Worm (Caenorhabditis elegans) whole organism, L4 larva: ENCODE data around the gene tomm-20.

Experiments used
- F26F4.8 ChIP-seq: fragments of 200-800 bp; sonication (Bioruptor generic); conservative IDR thresholded peaks from 2 replicates; pipeline ENCODE4 v1.3.6; 2022; ENCODE audit warnings: missing genetic modification characterization, missing compliant biosample characterization
- Y105C5A.15 ChIP-seq: fragments of 200-800 bp; sonication (Bioruptor generic); IDR thresholded peaks from 2 replicates; pipeline ENCODE4 v1.3.6; 2022; ENCODE audit warnings: missing genetic modification characterization, missing compliant biosample characterization
- Y48G9A.11 ChIP-seq: fragments of 200-800 bp; sonication (Bioruptor generic); IDR thresholded peaks from 2 replicates; pipeline ENCODE4 v1.3.6; 2022; ENCODE audit warnings: missing genetic modification reagents, missing genetic modification characterization, missing compliant biosample characterization
- ZK337.2 ChIP-seq: fragments of 200-800 bp; sonication (Bioruptor generic); IDR thresholded peaks from 2 replicates; pipeline ENCODE4 v1.3.6; 2022; ENCODE audit warnings: missing genetic modification reagents, missing genetic modification characterization, missing compliant biosample characterization
- aha-1 ChIP-seq: fragments of 150-350 bp; peaks from one replicate; lab custom pipeline; 2014; ENCODE audit warnings: missing biosample characterization, missing genetic modification characterization
- aly-2 ChIP-seq: sonication (generic microtip); optimal IDR thresholded peaks from 2 replicates; lab custom pipeline; 2018; ENCODE audit warnings: missing biosample characterization, missing genetic modification characterization
- ama-1 ChIP-seq: fragments of 150-350 bp; optimal IDR thresholded peaks from 2 replicates; lab custom pipeline; 2014; ENCODE audit warnings: inconsistent platforms, mixed read lengths
- attf-4 ChIP-seq: sonication (generic microtip); optimal IDR thresholded peaks from 3 replicates; lab custom pipeline; 2017; ENCODE audit warnings: missing biosample characterization, missing genetic modification characterization
- ceh-20 ChIP-seq: fragments of 200-800 bp; sonication (Bioruptor generic); IDR thresholded peaks from 2 replicates; pipeline ENCODE4 v1.3.6; 2022; ENCODE audit warnings: missing genetic modification reagents, missing genetic modification characterization, missing compliant biosample characterization
- ces-1 ChIP-seq: fragments of 150-350 bp; sonication (generic microtip); optimal IDR thresholded peaks from 4 replicates; lab custom pipeline; 2014; ENCODE audit warnings: missing biosample characterization, missing genetic modification reagents, missing genetic modification characterization
- cey-2 ChIP-seq: sonication (generic microtip); optimal IDR thresholded peaks from 3 replicates; lab custom pipeline; 2017; ENCODE audit warnings: missing genetic modification characterization, mild to moderate bottlenecking, missing compliant biosample characterization, antibody characterized with exemption, borderline replicate concordance; ENCODE audit not compliant: insufficient read depth
- daf-12 ChIP-seq: fragments of 150-350 bp; optimal IDR thresholded peaks from 2 replicates; lab custom pipeline; 2014; ENCODE audit warnings: missing biosample characterization, missing genetic modification reagents, missing genetic modification characterization
- dmd-8 ChIP-seq: fragments of 200-800 bp; sonication (Bioruptor generic); IDR thresholded peaks from 2 replicates; pipeline ENCODE4 v1.3.6; 2022; ENCODE audit warnings: missing genetic modification characterization, missing compliant biosample characterization
- dmd-9 ChIP-seq: fragments of 200-800 bp; sonication (Bioruptor generic); IDR thresholded peaks from 2 replicates; pipeline ENCODE4 v1.3.6; 2022; ENCODE audit warnings: missing genetic modification reagents, missing genetic modification characterization, missing compliant biosample characterization
- gei-8 ChIP-seq: fragments of 200-800 bp; sonication (Bioruptor generic); optimal IDR thresholded peaks from 2 replicates; lab custom pipeline; 2018; ENCODE audit warnings: mild to moderate bottlenecking, missing genetic modification characterization, missing compliant biosample characterization
- hlh-30 ChIP-seq: sonication (generic microtip); optimal IDR thresholded peaks from 2 replicates; lab custom pipeline; 2017; ENCODE audit warnings: antibody characterized with exemption, mild to moderate bottlenecking, missing genetic modification characterization, missing compliant biosample characterization; ENCODE audit not compliant: insufficient read depth
- hmg-1.1 ChIP-seq: fragments of 200-800 bp; sonication (Bioruptor generic); IDR thresholded peaks from 2 replicates; pipeline ENCODE4 v1.3.6; 2022; ENCODE audit warnings: missing genetic modification reagents, missing genetic modification characterization, missing compliant biosample characterization
- jun-1 ChIP-seq: fragments of 150-350 bp; optimal IDR thresholded peaks from 2 replicates; lab custom pipeline; 2014; ENCODE audit warnings: missing biosample characterization, missing genetic modification reagents, missing genetic modification characterization
- lin-38 ChIP-seq: fragments of 200-800 bp; sonication (Bioruptor generic); IDR thresholded peaks from 2 replicates; pipeline ENCODE4 v1.3.6; 2022; ENCODE audit warnings: missing genetic modification reagents, missing genetic modification characterization, missing compliant biosample characterization
- lir-3 ChIP-seq: sonication (generic microtip); optimal IDR thresholded peaks from 2 replicates; lab custom pipeline; 2016; ENCODE audit warnings: mild to moderate bottlenecking, missing genetic modification characterization, missing compliant biosample characterization
- madf-5 ChIP-seq, 2 experiments: fragments of 200-800 bp; sonication (Bioruptor generic); IDR thresholded peaks; 2 replicates each; pipeline ENCODE4 v1.3.6; 2022; ENCODE audit warnings: missing compliant biosample characterization in 2 of 2, missing genetic modification characterization in 2 of 2
- mdl-1 ChIP-seq, 2 experiments: fragments of 150-350 bp in 1 of 2; sonication (generic microtip) in 1 of 2; optimal IDR thresholded peaks; 2 replicates each; lab custom pipeline; 2014 to 2017; ENCODE audit warnings: missing biosample characterization in 2 of 2, missing genetic modification characterization in 2 of 2
- mep-1 ChIP-seq: fragments of 150-350 bp; sonication (generic microtip); optimal IDR thresholded peaks from 3 replicates; lab custom pipeline; 2014; ENCODE audit warnings: missing biosample characterization, missing genetic modification characterization
- mes-2 ChIP-seq: sonication (generic microtip); optimal IDR thresholded peaks from 2 replicates; lab custom pipeline; 2016; ENCODE audit warnings: missing genotype, mild to moderate bottlenecking, missing genetic modification characterization, missing compliant biosample characterization; ENCODE audit not compliant: poor library complexity, severe bottlenecking
- mxl-2 ChIP-seq: fragments of 200-800 bp; sonication (Bioruptor generic); conservative IDR thresholded peaks from 2 replicates; pipeline ENCODE4 v1.3.6; 2022; ENCODE audit warnings: missing genetic modification reagents, missing genetic modification characterization, missing compliant biosample characterization
- nhr-10 ChIP-seq: fragments of 150-350 bp; optimal IDR thresholded peaks from 2 replicates; lab custom pipeline; 2014; ENCODE audit warnings: missing biosample characterization, missing genetic modification characterization
- nhr-102 ChIP-seq: sonication (generic microtip); optimal IDR thresholded peaks from 2 replicates; lab custom pipeline; 2016; ENCODE audit warnings: mild to moderate bottlenecking, missing genetic modification characterization, moderate library complexity, missing compliant biosample characterization
- nhr-237 ChIP-seq: sonication (generic microtip); optimal IDR thresholded peaks from 2 replicates; lab custom pipeline; 2017; ENCODE audit warnings: missing biosample characterization, missing genetic modification characterization
- nhr-6 ChIP-seq: fragments of 150-350 bp; optimal IDR thresholded peaks from 2 replicates; lab custom pipeline; 2014; ENCODE audit warnings: missing biosample characterization, missing genetic modification characterization
- nhr-77 ChIP-seq: fragments of 150-350 bp; optimal IDR thresholded peaks from 2 replicates; lab custom pipeline; 2014; ENCODE audit warnings: missing biosample characterization, missing genetic modification characterization
- pha-4 ChIP-seq, 2 experiments: fragments of 150-350 bp in 1 of 2; fragments of 200-800 bp in 1 of 2; sonication (Bioruptor generic) in 1 of 2; IDR thresholded peaks in 1 of 2; optimal IDR thresholded peaks in 1 of 2; 2 replicates each; pipeline versions ENCODE4 v1.3.6 to Lab custom; 2014 to 2022; ENCODE audit warnings: missing genetic modification characterization in 2 of 2, missing genetic modification reagents in 2 of 2, missing biosample characterization in 1 of 2, missing compliant biosample characterization in 1 of 2
- pqm-1 ChIP-seq: sonication (generic microtip); optimal IDR thresholded peaks from 2 replicates; lab custom pipeline; 2017; ENCODE audit warnings: missing biosample characterization, missing genetic modification characterization
- set-16 ChIP-seq: fragments of 200-800 bp; sonication (Bioruptor generic); IDR thresholded peaks from 2 replicates; pipeline ENCODE4 v1.3.6; 2022; ENCODE audit warnings: missing genetic modification reagents, missing genetic modification characterization, missing compliant biosample characterization
- snpc-1.2 ChIP-seq: fragments of 200-800 bp; sonication (Bioruptor generic); IDR thresholded peaks from 2 replicates; pipeline ENCODE4 v1.3.6; 2022; ENCODE audit warnings: missing genetic modification reagents, missing genetic modification characterization, missing compliant biosample characterization
- snpc-4 ChIP-seq: fragments of 150-350 bp; optimal IDR thresholded peaks from 2 replicates; lab custom pipeline; 2014; ENCODE audit warnings: missing biosample characterization, missing genetic modification characterization
- spr-1 ChIP-seq: sonication (generic microtip); optimal IDR thresholded peaks from 2 replicates; lab custom pipeline; 2016; ENCODE audit warnings: mild to moderate bottlenecking, missing genetic modification characterization, missing compliant biosample characterization
- spr-3 ChIP-seq: fragments of 200-800 bp; sonication (Bioruptor generic); optimal IDR thresholded peaks from 2 replicates; lab custom pipeline; 2018; ENCODE audit warnings: mild to moderate bottlenecking, missing genetic modification characterization, missing compliant biosample characterization
- tag-97 ChIP-seq: fragments of 200-800 bp; sonication (Bioruptor generic); IDR thresholded peaks from 2 replicates; pipeline ENCODE4 v1.3.6; 2022; ENCODE audit warnings: missing genetic modification characterization, missing compliant biosample characterization
- unc-130 ChIP-seq: sonication (generic microtip); optimal IDR thresholded peaks from 2 replicates; lab custom pipeline; 2016; ENCODE audit warnings: missing genetic modification reagents, missing genetic modification characterization, missing compliant biosample characterization
- unc-62 ChIP-seq, 3 experiments: fragments of 150-350 bp in 1 of 3; sonication (generic microtip); optimal IDR thresholded peaks in 2 of 3; peaks in 1 of 3; 1 replicate in 1 of 3; 2 replicates in 2 of 3; lab custom pipeline; 2014 to 2017; ENCODE audit warnings: missing biosample characterization in 3 of 3, missing genetic modification characterization in 3 of 3, missing genetic modification reagents in 3 of 3, missing genotype in 1 of 3
- zfp-3 ChIP-seq: fragments of 200-800 bp; sonication (Bioruptor generic); conservative IDR thresholded peaks from 2 replicates; pipeline ENCODE4 v1.3.6; 2022; ENCODE audit warnings: missing genetic modification reagents, missing genetic modification characterization, missing compliant biosample characterization
- zip-11 ChIP-seq: fragments of 200-800 bp; sonication (Bioruptor generic); IDR thresholded peaks from 2 replicates; pipeline ENCODE4 v1.3.6; 2022; ENCODE audit warnings: missing genetic modification characterization, missing compliant biosample characterization
- ztf-7 ChIP-seq: fragments of 150-350 bp; optimal IDR thresholded peaks from 2 replicates; lab custom pipeline; 2014; ENCODE audit warnings: missing biosample characterization, missing genetic modification characterization

The tomm-20 gene

DNA sequence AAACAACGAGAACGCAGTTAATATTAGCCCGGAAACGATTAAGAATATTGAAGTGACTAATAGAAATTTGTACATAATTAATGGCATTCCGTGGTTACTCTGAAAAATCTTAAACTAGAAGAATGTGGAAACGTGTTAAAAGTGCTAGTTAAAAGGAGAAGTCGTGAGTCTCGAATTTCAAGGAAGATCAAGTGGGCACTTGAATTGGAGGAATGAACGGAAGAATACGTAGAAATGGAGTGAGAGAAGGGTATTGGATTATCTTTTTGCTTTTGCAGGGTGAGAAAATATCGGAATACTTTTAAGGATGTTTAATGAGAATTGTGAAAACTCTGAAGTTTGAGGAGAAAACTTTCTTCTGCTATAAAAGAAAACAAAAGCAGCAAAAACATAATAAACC lies 33.0 kb downstream of the tomm-20 start, which contains the start of gene hpo-30:
TSS of gene hpo-30 (minus strand) at position 101 of the 400 bp plus-strand sequence.
- TF ChIP-seq daf-12 (tag; lab: Kevin White, UChicago): no peak
- TF ChIP-seq spr-1 (tag; lab: Kevin White, UChicago): no peak
- TF ChIP-seq nhr-10 (tag; lab: Kevin White, UChicago): no peak
- no peak for TF ChIP-seq nhr-77 (tag; lab: Kevin White, UChicago)
- TF ChIP-seq F26F4.8: no peak
- TF ChIP-seq aha-1 (tag; lab: Kevin White, UChicago): no peak
- no peak for TF ChIP-seq zip-11
- no peak for TF ChIP-seq attf-4 (tag; lab: Kevin White, UChicago)
- TF ChIP-seq jun-1 (tag; lab: Kevin White, UChicago): no peak
- TF ChIP-seq nhr-237 (tag; lab: Kevin White, UChicago): no peak
- no peak for TF ChIP-seq ces-1 (GFP tag; lab: Kevin White, UChicago)

ce11 chrV:12307011-12307540 lies 36.2 kb downstream of the tomm-20 start, which contains the start of gene srg-45:
Gene srg-45 (plus strand): TSS chrV:12307490.
- TF ChIP-seq snpc-4 (tag; lab: Kevin White, UChicago): no peak
- no peak for TF ChIP-seq ZK337.2 (GFP tag; lab: Robert Waterston, UW)
- TF ChIP-seq aha-1 (tag; lab: Kevin White, UChicago): peak; percentile 69
- TF ChIP-seq nhr-102 (tag; lab: Kevin White, UChicago): no peak
- TF ChIP-seq ceh-20 (GFP tag; lab: Robert Waterston, UW): no peak
- TF ChIP-seq zfp-3 (GFP tag; lab: Robert Waterston, UW): 0 out of 2 replicates have a peak, but pooled peaks have one; percentile 47
- peak; percentile 31 for TF ChIP-seq mep-1
- TF ChIP-seq Y105C5A.15 (GFP tag; lab: Robert Waterston, UW): no peak
- TF ChIP-seq gei-8: no peak
- TF ChIP-seq madf-5 (GFP tag; IDR thresholded peaks at IDR 0.05; lab: Robert Waterston, UW): no peak
- no peak for TF ChIP-seq dmd-8 (GFP tag; lab: Robert Waterston, UW)
- peak in 1 of 2 experiments; percentile 48 for TF ChIP-seq unc-62 (GFP tag; optimal IDR thresholded peaks at IDR 0.05 in 1 of 2; lab: Kevin White, UChicago)
- no peak for TF ChIP-seq unc-62 (tag; optimal IDR thresholded peaks at IDR 0.05; lab: Kevin White, UChicago)
- TF ChIP-seq ztf-7 (tag; lab: Kevin White, UChicago): no peak
- no peak for TF ChIP-seq ces-1 (GFP tag; lab: Kevin White, UChicago)
- TF ChIP-seq, all 104 proteins: peak for 4

ce11 chrV:12305677-12306076 lies 37.6 kb downstream of the tomm-20 start:
- no peak for TF ChIP-seq nhr-6 (tag; lab: Kevin White, UChicago)
- no peak for TF ChIP-seq zip-11
- TF ChIP-seq aly-2 (tag; lab: Kevin White, UChicago): no peak
- no peak for TF ChIP-seq tag-97 (GFP tag; lab: Robert Waterston, UW)
- no peak for TF ChIP-seq unc-130
- no peak for TF ChIP-seq attf-4 (tag; lab: Kevin White, UChicago)
- no peak for TF ChIP-seq mdl-1 (tag; optimal IDR thresholded peaks at IDR 0.05; lab: Kevin White, UChicago)
- no peak for TF ChIP-seq hmg-1.1 (GFP tag; lab: Robert Waterston, UW)
- TF ChIP-seq spr-3 (GFP tag; lab: Kevin White, UChicago): no peak
- no peak for TF ChIP-seq zfp-3 (GFP tag; lab: Robert Waterston, UW)
- no peak for TF ChIP-seq set-16
- TF ChIP-seq pqm-1 (tag; lab: Kevin White, UChicago): no peak
- no peak for TF ChIP-seq Y48G9A.11 (GFP tag; lab: Robert Waterston, UW)
- TF ChIP-seq mep-1: no peak

DNA sequence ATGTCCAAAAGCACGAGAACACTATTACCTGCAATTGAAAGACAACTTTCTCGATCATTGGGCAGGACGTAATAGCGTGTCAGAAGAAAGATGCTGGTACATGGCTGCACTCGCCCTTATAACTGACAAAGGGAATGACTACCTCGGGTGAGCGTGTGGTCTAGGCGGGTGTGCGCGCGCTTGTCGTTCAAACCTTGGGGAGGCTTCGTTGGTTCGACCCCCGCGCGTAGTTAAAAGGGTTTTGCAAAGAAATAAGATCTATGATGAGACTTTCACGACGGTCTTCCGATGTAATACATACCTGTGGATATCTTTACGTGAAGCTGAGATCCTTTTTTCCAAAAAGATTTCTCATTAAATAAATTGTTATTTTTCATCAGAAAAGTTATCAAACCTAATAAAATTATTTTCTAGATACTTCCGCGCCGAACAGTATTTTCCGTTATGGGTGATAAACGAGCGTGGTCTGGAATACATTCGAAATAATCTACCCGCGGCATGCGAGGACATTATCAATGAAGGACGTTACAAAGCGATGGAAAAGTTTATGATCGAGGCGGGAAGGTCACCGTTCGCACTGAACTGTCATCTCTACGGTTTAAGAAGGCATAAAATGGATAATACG lies 39.7 kb downstream of the tomm-20 start:
- TF ChIP-seq nhr-237 (tag; lab: Kevin White, UChicago) (no peak), mes-2 (tag; lab: Kevin White, UChicago) (peak; percentile 95), lir-3 (tag; lab: Kevin White, UChicago) (peak; percentile 95), snpc-1.2 (GFP tag; lab: Robert Waterston, UW) (peak; percentile 97), ama-1 (peak; percentile 91), mep-1 (peak; percentile 91), attf-4 (tag; lab: Kevin White, UChicago) (peak; percentile 83), dmd-9 (GFP tag; lab: Robert Waterston, UW) (peak; percentile 96), ztf-7 (tag; lab: Kevin White, UChicago) (peak; percentile 70), cey-2 (tag; lab: Kevin White, UChicago) (peak; percentile 42), lin-38 (GFP tag; lab: Robert Waterston, UW) (peak; percentile 93), mxl-2 (GFP tag; lab: Robert Waterston, UW) (peak; percentile 93), hlh-30 (peak; percentile 88), snpc-4 (tag; lab: Kevin White, UChicago) (no peak), pqm-1 (tag; lab: Kevin White, UChicago) (no peak), pha-4 (GFP tag; IDR thresholded peaks at IDR 0.05; lab: Robert Waterston, UW) (peak; percentile 99), pha-4 (tag; optimal IDR thresholded peaks at IDR 0.05; lab: Kevin White, UChicago) (no peak)
